Worm (Caenorhabditis elegans) whole organism, L3 larva: ENCODE results near the gene ins-39.
A peak's percentile ranks its signal among the peaks of the same experiment; 100 is the strongest.

ENCODE experiments used
- R02D3.7 ChIP-seq: fragments of 150-350 bp; optimal IDR thresholded peaks from 2 replicates; lab custom pipeline; 2014; ENCODE audit warnings: missing biosample characterization, missing genetic modification characterization
- ZK546.5 ChIP-seq: sonication (generic microtip); optimal IDR thresholded peaks from 2 replicates; lab custom pipeline; 2017; ENCODE audit warnings: missing biosample characterization, missing genetic modification characterization
- aly-2 ChIP-seq: fragments of 150-350 bp; optimal IDR thresholded peaks from 2 replicates; lab custom pipeline; 2014; ENCODE audit warnings: missing biosample characterization, missing genetic modification characterization
- ama-1 ChIP-seq: fragments of 150-350 bp; optimal IDR thresholded peaks from 2 replicates; lab custom pipeline; 2018
- ceh-16 ChIP-seq: sonication (generic microtip); optimal IDR thresholded peaks from 2 replicates; lab custom pipeline; 2017; ENCODE audit warnings: missing biosample characterization, missing genetic modification characterization
- ceh-28 ChIP-seq: fragments of 150-350 bp; optimal IDR thresholded peaks from 2 replicates; lab custom pipeline; 2014; ENCODE audit warnings: missing biosample characterization, missing genetic modification reagents, missing genetic modification characterization
- ceh-82 ChIP-seq: fragments of 150-350 bp; optimal IDR thresholded peaks from 2 replicates; lab custom pipeline; 2014; ENCODE audit warnings: missing biosample characterization, missing genetic modification characterization
- ceh-9 ChIP-seq: sonication (generic microtip); optimal IDR thresholded peaks from 2 replicates; lab custom pipeline; 2018; ENCODE audit warnings: missing biosample characterization, missing genetic modification characterization
- daf-12 ChIP-seq: fragments of 150-350 bp; optimal IDR thresholded peaks from 2 replicates; lab custom pipeline; 2014; ENCODE audit warnings: missing biosample characterization, missing genetic modification reagents, missing genetic modification characterization
- egl-27 ChIP-seq: sonication (generic microtip); optimal IDR thresholded peaks from 4 replicates; lab custom pipeline; 2017; ENCODE audit warnings: missing biosample characterization, missing genetic modification reagents, missing genetic modification characterization
- egl-5 ChIP-seq: fragments of 150-350 bp; optimal IDR thresholded peaks from 2 replicates; lab custom pipeline; 2017; ENCODE audit warnings: missing biosample characterization, missing genetic modification reagents, missing genetic modification characterization, inconsistent platforms
- elt-1 ChIP-seq: fragments of 150-350 bp; optimal IDR thresholded peaks from 2 replicates; lab custom pipeline; 2014; ENCODE audit warnings: missing biosample characterization, missing genetic modification characterization
- elt-2 ChIP-seq: sonication (generic microtip); optimal IDR thresholded peaks from 2 replicates; lab custom pipeline; 2016; ENCODE audit warnings: missing genetic modification reagents, mild to moderate bottlenecking, missing genetic modification characterization, missing compliant biosample characterization
- elt-3 ChIP-seq, 3 experiments: fragments of 150-350 bp in 1 of 3; sonication (generic microtip) in 2 of 3; optimal IDR thresholded peaks; 2 replicates in 2 of 3; 4 replicates in 1 of 3; lab custom pipeline; 2014 to 2017; ENCODE audit warnings: missing biosample characterization in 3 of 3, missing genetic modification characterization in 3 of 3
- eor-1 ChIP-seq, 2 experiments: fragments of 150-350 bp; optimal IDR thresholded peaks; 2 replicates each; lab custom pipeline; 2014 to 2018; ENCODE audit warnings: missing biosample characterization in 2 of 2, missing genetic modification characterization in 2 of 2
- fkh-10 ChIP-seq: sonication (generic microtip); optimal IDR thresholded peaks from 2 replicates; lab custom pipeline; 2017; ENCODE audit warnings: missing biosample characterization, missing genetic modification reagents, missing genetic modification characterization
- fkh-2 ChIP-seq: fragments of 150-350 bp; optimal IDR thresholded peaks from 2 replicates; lab custom pipeline; 2014; ENCODE audit warnings: missing biosample characterization, missing genetic modification reagents, missing genetic modification characterization
- fos-1 ChIP-seq: fragments of 150-350 bp; optimal IDR thresholded peaks from 2 replicates; lab custom pipeline; 2014; ENCODE audit warnings: missing biosample characterization, missing genetic modification characterization
- hmg-11 ChIP-seq: sonication (generic microtip); optimal IDR thresholded peaks from 2 replicates; lab custom pipeline; 2016; ENCODE audit warnings: missing genetic modification characterization, missing compliant biosample characterization
- jun-1 ChIP-seq: fragments of 150-350 bp; optimal IDR thresholded peaks from 2 replicates; lab custom pipeline; 2014; ENCODE audit warnings: missing biosample characterization, missing genetic modification reagents, missing genetic modification characterization
- lin-15B ChIP-seq: fragments of 150-350 bp; optimal IDR thresholded peaks from 2 replicates; lab custom pipeline; 2014; ENCODE audit warnings: missing biosample characterization, missing genetic modification characterization
- lin-39 ChIP-seq: fragments of 150-350 bp; optimal IDR thresholded peaks from 2 replicates; lab custom pipeline; 2018; ENCODE audit warnings: missing biosample characterization, missing genetic modification reagents, missing genetic modification characterization
- lsy-12 ChIP-seq: sonication (generic microtip); optimal IDR thresholded peaks from 2 replicates; lab custom pipeline; 2016; ENCODE audit warnings: mild to moderate bottlenecking, missing genetic modification characterization, missing compliant biosample characterization
- mdl-1 ChIP-seq: fragments of 150-350 bp; optimal IDR thresholded peaks from 2 replicates; lab custom pipeline; 2014; ENCODE audit warnings: missing biosample characterization, missing genetic modification characterization
- mml-1 ChIP-seq: fragments of 150-350 bp; sonication (generic microtip); optimal IDR thresholded peaks from 3 replicates; lab custom pipeline; 2014; ENCODE audit warnings: missing biosample characterization, missing genetic modification characterization
- nfya-1 ChIP-seq: sonication (generic microtip); optimal IDR thresholded peaks from 2 replicates; lab custom pipeline; 2017; ENCODE audit warnings: missing genetic modification characterization, mild to moderate bottlenecking, missing compliant biosample characterization, antibody characterized with exemption, moderate library complexity; ENCODE audit not compliant: insufficient read depth
- nhr-11 ChIP-seq: fragments of 150-350 bp; optimal IDR thresholded peaks from 2 replicates; lab custom pipeline; 2014; ENCODE audit warnings: missing biosample characterization, missing genetic modification characterization
- nhr-12 ChIP-seq: fragments of 150-350 bp; optimal IDR thresholded peaks from 2 replicates; lab custom pipeline; 2014; ENCODE audit warnings: missing biosample characterization, missing genetic modification characterization
- nhr-23 ChIP-seq: fragments of 150-350 bp; optimal IDR thresholded peaks from 2 replicates; lab custom pipeline; 2014; ENCODE audit warnings: missing biosample characterization, missing genetic modification reagents, missing genetic modification characterization
- nhr-237 ChIP-seq: fragments of 150-350 bp; optimal IDR thresholded peaks from 2 replicates; lab custom pipeline; 2014; ENCODE audit warnings: missing biosample characterization, missing genetic modification characterization
- nhr-25 ChIP-seq: sonication (generic microtip); optimal IDR thresholded peaks from 2 replicates; lab custom pipeline; 2017; ENCODE audit warnings: missing biosample characterization, missing genetic modification characterization
- nhr-28 ChIP-seq: fragments of 150-350 bp; optimal IDR thresholded peaks from 2 replicates; lab custom pipeline; 2014; ENCODE audit warnings: missing biosample characterization, missing genetic modification characterization
- nhr-43 ChIP-seq: sonication (generic microtip); optimal IDR thresholded peaks from 2 replicates; lab custom pipeline; 2016; ENCODE audit warnings: mild to moderate bottlenecking, missing genetic modification characterization, missing compliant biosample characterization; ENCODE audit not compliant: poor library complexity, severe bottlenecking
- nhr-67 ChIP-seq: fragments of 150-350 bp; optimal IDR thresholded peaks from 2 replicates; lab custom pipeline; 2014; ENCODE audit warnings: missing biosample characterization, missing genetic modification characterization
- nhr-76 ChIP-seq: fragments of 150-350 bp; sonication (generic microtip); optimal IDR thresholded peaks from 5 replicates; lab custom pipeline; 2014; ENCODE audit warnings: missing biosample characterization, missing genetic modification characterization
- nhr-77 ChIP-seq: fragments of 150-350 bp; optimal IDR thresholded peaks from 2 replicates; lab custom pipeline; 2014; ENCODE audit warnings: missing biosample characterization, missing genetic modification characterization
- pha-4 ChIP-seq: fragments of 150-350 bp; optimal IDR thresholded peaks from 2 replicates; lab custom pipeline; 2014; ENCODE audit warnings: missing biosample characterization, missing genetic modification reagents, missing genetic modification characterization
- pqm-1 ChIP-seq: fragments of 150-350 bp; optimal IDR thresholded peaks from 2 replicates; lab custom pipeline; 2017; ENCODE audit warnings: missing biosample characterization, missing genetic modification characterization, inconsistent platforms
- sea-2 ChIP-seq: fragments of 150-350 bp; sonication (generic microtip); optimal IDR thresholded peaks from 4 replicates; lab custom pipeline; 2014; ENCODE audit warnings: missing biosample characterization, missing genetic modification reagents, missing genetic modification characterization
- skn-1 ChIP-seq: fragments of 150-350 bp; optimal IDR thresholded peaks from 2 replicates; lab custom pipeline; 2014; ENCODE audit warnings: missing biosample characterization, missing genetic modification characterization
- snpc-4 ChIP-seq: fragments of 150-350 bp; optimal IDR thresholded peaks from 2 replicates; lab custom pipeline; 2014; ENCODE audit warnings: missing biosample characterization, missing genetic modification characterization
- tbx-2 ChIP-seq: sonication (generic microtip); optimal IDR thresholded peaks from 2 replicates; lab custom pipeline; 2016; ENCODE audit warnings: mild to moderate bottlenecking, missing genetic modification characterization, missing compliant biosample characterization
- unc-39 ChIP-seq: sonication (generic microtip); optimal IDR thresholded peaks from 4 replicates; lab custom pipeline; 2017; ENCODE audit warnings: missing biosample characterization, missing genetic modification characterization
- unc-62 ChIP-seq: fragments of 150-350 bp; sonication (generic microtip); optimal IDR thresholded peaks from 4 replicates; lab custom pipeline; 2014; ENCODE audit warnings: missing biosample characterization, missing genetic modification reagents, missing genetic modification characterization
- zag-1 ChIP-seq: fragments of 150-350 bp; optimal IDR thresholded peaks from 2 replicates; lab custom pipeline; 2014; ENCODE audit warnings: missing biosample characterization, missing genetic modification characterization
- ztf-11 ChIP-seq: fragments of 150-350 bp; optimal IDR thresholded peaks from 2 replicates; lab custom pipeline; 2014; ENCODE audit warnings: missing biosample characterization, missing genetic modification characterization
- ztf-4 ChIP-seq: fragments of 150-350 bp; optimal IDR thresholded peaks from 2 replicates; lab custom pipeline; 2014; ENCODE audit warnings: missing biosample characterization, missing genetic modification characterization

ins-39 gene

ce11 chrX:1360631-1361030 lies 16.4 kb upstream of the ins-39 start, which contains the start of gene F56C3.4:
TSS of gene F56C3.4 (minus strand) at chrX:1360731.
- TF ChIP-seq nhr-23 (tag; lab: Kevin White, UChicago) (no peak), mdl-1 (no peak), ceh-28 (tag; lab: Kevin White, UChicago) (no peak), nhr-25 (tag; lab: Kevin White, UChicago) (no peak), nhr-67 (tag; lab: Kevin White, UChicago) (no peak), ceh-16 (tag; lab: Kevin White, UChicago) (no peak), daf-12 (tag; lab: Kevin White, UChicago) (no peak), nhr-43 (tag; lab: Kevin White, UChicago) (no peak), nhr-77 (tag; lab: Kevin White, UChicago) (no peak), elt-3 (tag; optimal IDR thresholded peaks at IDR 0.05; lab: Kevin White, UChicago) (no peak), zag-1 (tag; lab: Kevin White, UChicago) (no peak), R02D3.7 (tag; lab: Kevin White, UChicago) (no peak), unc-62 (no peak), nhr-237 (tag; lab: Kevin White, UChicago) (no peak), ZK546.5 (no peak), pqm-1 (no peak), fos-1 (tag; lab: Kevin White, UChicago) (no peak), nhr-28 (no peak)
- TF ChIP-seq, all 47 proteins: peak for 0

- TF ChIP-seq nhr-77 (tag; lab: Kevin White, UChicago) (no peak), elt-1 (tag; lab: Kevin White, UChicago) (no peak), ZK546.5 (no peak), nhr-12 (tag; lab: Kevin White, UChicago) (no peak), ama-1 (lab: Kevin White, UChicago) (no peak), sea-2 (GFP tag; lab: Kevin White, UChicago) (no peak), ceh-28 (tag; lab: Kevin White, UChicago) (no peak), nhr-43 (tag; lab: Kevin White, UChicago) (no peak), lin-15B (no peak), lsy-12 (tag; lab: Kevin White, UChicago) (no peak), eor-1 (tag; optimal IDR thresholded peaks at IDR 0.05; lab: Kevin White, UChicago) (no peak), snpc-4 (tag; lab: Kevin White, UChicago) (no peak), nhr-237 (tag; lab: Kevin White, UChicago) (no peak), ztf-4 (tag; lab: Kevin White, UChicago) (no peak), nhr-23 (tag; lab: Kevin White, UChicago) (no peak)
These were observed 14.1 kb upstream of the ins-39 start, which contains the start of gene F56C3.3 for ce11 chrX:1358295-1358694. TSS of gene F56C3.3 (minus strand) at chrX:1358395.

- no peak for TF ChIP-seq ZK546.5
- TF ChIP-seq egl-27 (tag; lab: Kevin White, UChicago) = peak; percentile 93
- peak; percentile 97 for TF ChIP-seq fkh-10 (GFP tag; lab: Kevin White, UChicago)
- peak; percentile 98 for TF ChIP-seq nhr-43 (tag; lab: Kevin White, UChicago)
- peak; percentile 99 for TF ChIP-seq jun-1 (tag; lab: Kevin White, UChicago)
- TF ChIP-seq aly-2 (tag; lab: Kevin White, UChicago) = peak; percentile 91
- TF ChIP-seq ztf-11 (tag; lab: Kevin White, UChicago) = no peak
- TF ChIP-seq nhr-25 (tag; lab: Kevin White, UChicago) = peak; percentile 97
- peak; percentile 96 for TF ChIP-seq skn-1 (tag; lab: Kevin White, UChicago)
- TF ChIP-seq daf-12 (tag; lab: Kevin White, UChicago) = peak; percentile 69
- peak; percentile 78 for TF ChIP-seq elt-2 (tag; lab: Kevin White, UChicago)
- peak; percentile 97 for TF ChIP-seq lin-39 (tag; lab: Kevin White, UChicago)
- peak; percentile 97 for TF ChIP-seq nhr-23 (tag; lab: Kevin White, UChicago)
- peak; percentile 45 for TF ChIP-seq unc-39 (tag; lab: Kevin White, UChicago)
- peak; percentile 43 for TF ChIP-seq nhr-67 (tag; lab: Kevin White, UChicago)
- peak; percentile 97 for TF ChIP-seq pha-4 (tag; lab: Kevin White, UChicago)
- no peak for TF ChIP-seq ama-1 (lab: Kevin White, UChicago)
- TF ChIP-seq R02D3.7 (tag; lab: Kevin White, UChicago) = peak; percentile 90
- peak; percentile 67 for TF ChIP-seq nhr-76 (tag; lab: Kevin White, UChicago)
- peak; percentile 97 for TF ChIP-seq hmg-11 (tag; lab: Kevin White, UChicago)
- TF ChIP-seq ceh-9 (tag; lab: Kevin White, UChicago) = no peak
- peak; percentile 92 for TF ChIP-seq nfya-1 (tag; lab: Kevin White, UChicago)
- peak; percentile 93 for TF ChIP-seq fos-1 (tag; lab: Kevin White, UChicago)
- peak; percentile 95 for TF ChIP-seq snpc-4 (tag; lab: Kevin White, UChicago)
- peak; percentile 94 for TF ChIP-seq nhr-11 (tag; lab: Kevin White, UChicago)
- TF ChIP-seq egl-5 = peak; percentile 83
- peak; percentile 72 for TF ChIP-seq nhr-237 (tag; lab: Kevin White, UChicago)
- peak; percentile 92 for TF ChIP-seq lsy-12 (tag; lab: Kevin White, UChicago)
- TF ChIP-seq ceh-82 (tag; lab: Kevin White, UChicago) = peak; percentile 97
- TF ChIP-seq nhr-28 = peak; percentile 81
- peak; percentile 98 for TF ChIP-seq tbx-2 (tag; lab: Kevin White, UChicago)
- peak; percentile 50 to 96 (median 81) for TF ChIP-seq elt-3 (tag; optimal IDR thresholded peaks at IDR 0.05; lab: Kevin White, UChicago)
- peak; percentile 83 for TF ChIP-seq ceh-16 (tag; lab: Kevin White, UChicago)
- TF ChIP-seq fkh-2 (tag; lab: Kevin White, UChicago) = peak; percentile 59
- peak; percentile 87 for TF ChIP-seq unc-62
- peak; percentile 79 for TF ChIP-seq elt-1 (tag; lab: Kevin White, UChicago)
- TF ChIP-seq mml-1 = no peak
These were observed 597 bp upstream of the ins-39 start for ce11 chrX:1344818-1345217.
